Worm (Caenorhabditis elegans) whole organism, L3 larva: ENCODE measurements around the gene K03B4.1.
A peak's percentile ranks its signal among the peaks of the same experiment; 100 is the strongest.

Source experiments
- R02D3.7 ChIP-seq: fragments of 150-350 bp; optimal IDR thresholded peaks from 2 replicates; lab custom pipeline; 2014; ENCODE audit warnings: missing biosample characterization, missing genetic modification characterization
- ama-1 ChIP-seq: fragments of 150-350 bp; optimal IDR thresholded peaks from 2 replicates; lab custom pipeline; 2018
- ceh-28 ChIP-seq: fragments of 150-350 bp; optimal IDR thresholded peaks from 2 replicates; lab custom pipeline; 2014; ENCODE audit warnings: missing biosample characterization, missing genetic modification reagents, missing genetic modification characterization
- ceh-82 ChIP-seq: fragments of 150-350 bp; optimal IDR thresholded peaks from 2 replicates; lab custom pipeline; 2014; ENCODE audit warnings: missing biosample characterization, missing genetic modification characterization
- ceh-9 ChIP-seq: sonication (generic microtip); optimal IDR thresholded peaks from 2 replicates; lab custom pipeline; 2018; ENCODE audit warnings: missing biosample characterization, missing genetic modification characterization
- egl-27 ChIP-seq: sonication (generic microtip); optimal IDR thresholded peaks from 4 replicates; lab custom pipeline; 2017; ENCODE audit warnings: missing biosample characterization, missing genetic modification reagents, missing genetic modification characterization
- egl-5 ChIP-seq: fragments of 150-350 bp; optimal IDR thresholded peaks from 2 replicates; lab custom pipeline; 2017; ENCODE audit warnings: missing biosample characterization, missing genetic modification reagents, missing genetic modification characterization, inconsistent platforms
- elt-1 ChIP-seq: fragments of 150-350 bp; optimal IDR thresholded peaks from 2 replicates; lab custom pipeline; 2014; ENCODE audit warnings: missing biosample characterization, missing genetic modification characterization
- elt-2 ChIP-seq: sonication (generic microtip); optimal IDR thresholded peaks from 2 replicates; lab custom pipeline; 2016; ENCODE audit warnings: missing genetic modification reagents, mild to moderate bottlenecking, missing genetic modification characterization, missing compliant biosample characterization
- elt-3 ChIP-seq, 3 experiments: fragments of 150-350 bp in 1 of 3; sonication (generic microtip) in 2 of 3; optimal IDR thresholded peaks; 2 replicates in 2 of 3; 4 replicates in 1 of 3; lab custom pipeline; 2014 to 2017; ENCODE audit warnings: missing biosample characterization in 3 of 3, missing genetic modification characterization in 3 of 3
- eor-1 ChIP-seq, 2 experiments: fragments of 150-350 bp; optimal IDR thresholded peaks; 2 replicates each; lab custom pipeline; 2014 to 2018; ENCODE audit warnings: missing biosample characterization in 2 of 2, missing genetic modification characterization in 2 of 2
- fkh-10 ChIP-seq: sonication (generic microtip); optimal IDR thresholded peaks from 2 replicates; lab custom pipeline; 2017; ENCODE audit warnings: missing biosample characterization, missing genetic modification reagents, missing genetic modification characterization
- fkh-2 ChIP-seq: fragments of 150-350 bp; optimal IDR thresholded peaks from 2 replicates; lab custom pipeline; 2014; ENCODE audit warnings: missing biosample characterization, missing genetic modification reagents, missing genetic modification characterization
- jun-1 ChIP-seq: fragments of 150-350 bp; optimal IDR thresholded peaks from 2 replicates; lab custom pipeline; 2014; ENCODE audit warnings: missing biosample characterization, missing genetic modification reagents, missing genetic modification characterization
- lin-15B ChIP-seq: fragments of 150-350 bp; optimal IDR thresholded peaks from 2 replicates; lab custom pipeline; 2014; ENCODE audit warnings: missing biosample characterization, missing genetic modification characterization
- lsy-12 ChIP-seq: sonication (generic microtip); optimal IDR thresholded peaks from 2 replicates; lab custom pipeline; 2016; ENCODE audit warnings: mild to moderate bottlenecking, missing genetic modification characterization, missing compliant biosample characterization
- mml-1 ChIP-seq: fragments of 150-350 bp; sonication (generic microtip); optimal IDR thresholded peaks from 3 replicates; lab custom pipeline; 2014; ENCODE audit warnings: missing biosample characterization, missing genetic modification characterization
- nfya-1 ChIP-seq: sonication (generic microtip); optimal IDR thresholded peaks from 2 replicates; lab custom pipeline; 2017; ENCODE audit warnings: missing genetic modification characterization, mild to moderate bottlenecking, missing compliant biosample characterization, antibody characterized with exemption, moderate library complexity; ENCODE audit not compliant: insufficient read depth
- nhr-11 ChIP-seq: fragments of 150-350 bp; optimal IDR thresholded peaks from 2 replicates; lab custom pipeline; 2014; ENCODE audit warnings: missing biosample characterization, missing genetic modification characterization
- nhr-25 ChIP-seq: sonication (generic microtip); optimal IDR thresholded peaks from 2 replicates; lab custom pipeline; 2017; ENCODE audit warnings: missing biosample characterization, missing genetic modification characterization
- nhr-43 ChIP-seq: sonication (generic microtip); optimal IDR thresholded peaks from 2 replicates; lab custom pipeline; 2016; ENCODE audit warnings: mild to moderate bottlenecking, missing genetic modification characterization, missing compliant biosample characterization; ENCODE audit not compliant: poor library complexity, severe bottlenecking
- nhr-67 ChIP-seq: fragments of 150-350 bp; optimal IDR thresholded peaks from 2 replicates; lab custom pipeline; 2014; ENCODE audit warnings: missing biosample characterization, missing genetic modification characterization
- nhr-77 ChIP-seq: fragments of 150-350 bp; optimal IDR thresholded peaks from 2 replicates; lab custom pipeline; 2014; ENCODE audit warnings: missing biosample characterization, missing genetic modification characterization
- pha-4 ChIP-seq: fragments of 150-350 bp; optimal IDR thresholded peaks from 2 replicates; lab custom pipeline; 2014; ENCODE audit warnings: missing biosample characterization, missing genetic modification reagents, missing genetic modification characterization
- pqm-1 ChIP-seq: fragments of 150-350 bp; optimal IDR thresholded peaks from 2 replicates; lab custom pipeline; 2017; ENCODE audit warnings: missing biosample characterization, missing genetic modification characterization, inconsistent platforms
- sea-2 ChIP-seq: fragments of 150-350 bp; sonication (generic microtip); optimal IDR thresholded peaks from 4 replicates; lab custom pipeline; 2014; ENCODE audit warnings: missing biosample characterization, missing genetic modification reagents, missing genetic modification characterization
- skn-1 ChIP-seq: fragments of 150-350 bp; optimal IDR thresholded peaks from 2 replicates; lab custom pipeline; 2014; ENCODE audit warnings: missing biosample characterization, missing genetic modification characterization
- snpc-4 ChIP-seq: fragments of 150-350 bp; optimal IDR thresholded peaks from 2 replicates; lab custom pipeline; 2014; ENCODE audit warnings: missing biosample characterization, missing genetic modification characterization
- tbx-2 ChIP-seq: sonication (generic microtip); optimal IDR thresholded peaks from 2 replicates; lab custom pipeline; 2016; ENCODE audit warnings: mild to moderate bottlenecking, missing genetic modification characterization, missing compliant biosample characterization
- unc-39 ChIP-seq: sonication (generic microtip); optimal IDR thresholded peaks from 4 replicates; lab custom pipeline; 2017; ENCODE audit warnings: missing biosample characterization, missing genetic modification characterization
- unc-62 ChIP-seq: fragments of 150-350 bp; sonication (generic microtip); optimal IDR thresholded peaks from 4 replicates; lab custom pipeline; 2014; ENCODE audit warnings: missing biosample characterization, missing genetic modification reagents, missing genetic modification characterization
- zag-1 ChIP-seq: fragments of 150-350 bp; optimal IDR thresholded peaks from 2 replicates; lab custom pipeline; 2014; ENCODE audit warnings: missing biosample characterization, missing genetic modification characterization
- ztf-11 ChIP-seq: fragments of 150-350 bp; optimal IDR thresholded peaks from 2 replicates; lab custom pipeline; 2014; ENCODE audit warnings: missing biosample characterization, missing genetic modification characterization
- ztf-4 ChIP-seq: fragments of 150-350 bp; optimal IDR thresholded peaks from 2 replicates; lab custom pipeline; 2014; ENCODE audit warnings: missing biosample characterization, missing genetic modification characterization

Gene K03B4.1

ce11 chrV:4689234-4689633 lies at the start of gene K03B4.1:
Gene K03B4.1, plus strand, starts transcription at chrV:4689330.
- TF ChIP-seq ztf-11 (no peak), pqm-1 (tag; lab: Kevin White, UChicago) (no peak), sea-2 (GFP tag; lab: Kevin White, UChicago) (no peak), nhr-25 (no peak), snpc-4 (tag; lab: Kevin White, UChicago) (no peak), nhr-67 (no peak), tbx-2 (tag; lab: Kevin White, UChicago) (no peak), nhr-11 (tag; lab: Kevin White, UChicago) (no peak), ztf-4 (no peak), ceh-9 (no peak), eor-1 (tag; optimal IDR thresholded peaks at IDR 0.05; lab: Kevin White, UChicago) (no peak), egl-27 (tag; lab: Kevin White, UChicago) (no peak), elt-3 (tag; optimal IDR thresholded peaks at IDR 0.05; lab: Kevin White, UChicago) (no peak)

- TF ChIP-seq elt-2 (tag; lab: Kevin White, UChicago) (peak; percentile 60), pha-4 (peak; percentile 14), zag-1 (tag; lab: Kevin White, UChicago) (no peak), ceh-28 (peak; percentile 45), eor-1 (tag; optimal IDR thresholded peaks at IDR 0.05; lab: Kevin White, UChicago) (no peak)
Observed at ce11 chrV:4640501-4641150, 48.5 kb upstream of the K03B4.1 start.

- TF ChIP-seq unc-39 (tag; lab: Kevin White, UChicago) (no peak), egl-5 (tag; lab: Kevin White, UChicago) (no peak), lin-15B (tag; lab: Kevin White, UChicago) (no peak), nhr-67 (no peak), unc-62 (GFP tag; lab: Kevin White, UChicago) (no peak), nhr-77 (no peak), nhr-43 (tag; lab: Kevin White, UChicago) (no peak), mml-1 (tag; lab: Kevin White, UChicago) (no peak), pqm-1 (tag; lab: Kevin White, UChicago) (no peak), nhr-25 (no peak), fkh-2 (no peak), ceh-82 (no peak), elt-2 (tag; lab: Kevin White, UChicago) (no peak), ceh-28 (no peak), skn-1 (tag; lab: Kevin White, UChicago) (no peak), zag-1 (tag; lab: Kevin White, UChicago) (no peak), ceh-9 (no peak)
Observed at ce11 chrV:4642691-4643090, 46.4 kb upstream of the K03B4.1 start, which contains the start of gene soc-1. Gene soc-1, plus strand, starts transcription at chrV:4642952.

ce11 chrV:4647279-4647819 lies 41.8 kb upstream of the K03B4.1 start:
- TF ChIP-seq nhr-77 (no peak), nhr-25 (peak; percentile 23), elt-3 (tag; optimal IDR thresholded peaks at IDR 0.05; lab: Kevin White, UChicago) (peak in 1 of 3 experiments; percentile 74), R02D3.7 (tag; lab: Kevin White, UChicago) (no peak), ceh-82 (no peak), snpc-4 (tag; lab: Kevin White, UChicago) (no peak), ama-1 (lab: Kevin White, UChicago) (peak; percentile 79), nhr-43 (tag; lab: Kevin White, UChicago) (peak; percentile 79), fkh-10 (no peak), elt-1 (tag; lab: Kevin White, UChicago) (no peak), jun-1 (tag; lab: Kevin White, UChicago) (no peak)

- TF ChIP-seq lin-15B (tag; lab: Kevin White, UChicago) (no peak), lsy-12 (peak; percentile 19), fkh-2 (no peak), ama-1 (lab: Kevin White, UChicago) (peak; percentile 66), nfya-1 (tag; lab: Kevin White, UChicago) (peak; percentile 18), nhr-25 (peak; percentile 76)
Observed at ce11 chrV:4647857-4648256, 41.3 kb upstream of the K03B4.1 start, which contains the start of gene F41F3.3. Gene F41F3.3, minus strand, starts transcription at chrV:4648239.
